Fruit fly (Drosophila melanogaster) whole organism, embryonic: ENCODE data around the gene Nup93-1.

Experiments
- Atf6 ChIP-seq: fragments of 200-800 bp; sonication (Bioruptor generic); IDR thresholded peaks from 2 replicates; pipeline ENCODE4 v1.3.6; 2022; ENCODE audit warnings: missing biosample characterization, missing genetic modification characterization
- BtbVII ChIP-seq: fragments of 200-800 bp; sonication (Bioruptor generic); optimal IDR thresholded peaks from 3 replicates; lab custom pipeline; 2017; ENCODE audit warnings: missing biosample characterization, mild to moderate bottlenecking, missing genetic modification characterization
- CG10147 ChIP-seq: fragments of 200-800 bp; sonication (Bioruptor generic); optimal IDR thresholded peaks from 2 replicates; lab custom pipeline; 2019; ENCODE audit warnings: missing biosample characterization, mild to moderate bottlenecking, missing genetic modification characterization, moderate library complexity
- CG12391 ChIP-seq: fragments of 200-800 bp; sonication (Bioruptor generic); optimal IDR thresholded peaks from 3 replicates; lab custom pipeline; 2018; ENCODE audit warnings: missing biosample characterization, mild to moderate bottlenecking, missing genetic modification characterization, moderate library complexity
- CG12744 ChIP-seq: fragments of 200-800 bp; sonication (Bioruptor generic); optimal IDR thresholded peaks from 2 replicates; lab custom pipeline; 2016; ENCODE audit warnings: missing biosample characterization, missing genetic modification characterization
- CG13296 ChIP-seq: fragments of 200-800 bp; sonication (Bioruptor generic); optimal IDR thresholded peaks from 3 replicates; lab custom pipeline; 2018; ENCODE audit warnings: missing biosample characterization, mild to moderate bottlenecking, missing genetic modification characterization
- CG13624 ChIP-seq: fragments of 200-800 bp; sonication (Bioruptor generic); optimal IDR thresholded peaks from 2 replicates; lab custom pipeline; 2016; ENCODE audit warnings: missing biosample characterization, missing genetic modification characterization
- CG14014 ChIP-seq: fragments of 200-800 bp; sonication (Bioruptor generic); IDR thresholded peaks from 2 replicates; pipeline ENCODE4 v1.3.6; 2022; ENCODE audit warnings: missing biosample characterization, missing genetic modification characterization
- CG17359 ChIP-seq: fragments of 200-800 bp; sonication (Bioruptor generic); optimal IDR thresholded peaks from 3 replicates; lab custom pipeline; 2018; ENCODE audit warnings: missing biosample characterization, mild to moderate bottlenecking, missing genetic modification characterization, moderate library complexity
- CG2120 ChIP-seq: fragments of 200-800 bp; sonication (Bioruptor generic); optimal IDR thresholded peaks from 3 replicates; lab custom pipeline; 2016; ENCODE audit warnings: missing biosample characterization, missing genetic modification characterization
- CG31224 ChIP-seq: fragments of 200-800 bp; sonication (Bioruptor generic); IDR thresholded peaks from 2 replicates; pipeline ENCODE4 v1.3.6; 2022; ENCODE audit warnings: missing biosample characterization, missing genetic modification characterization
- CG32532 ChIP-seq: fragments of 200-800 bp; sonication (Bioruptor generic); IDR thresholded peaks from 2 replicates; pipeline ENCODE4 v1.3.6; 2022; ENCODE audit warnings: missing biosample characterization, missing genetic modification characterization
- CG33213 ChIP-seq: fragments of 200-800 bp; sonication (Bioruptor generic); optimal IDR thresholded peaks from 3 replicates; lab custom pipeline; 2016; ENCODE audit warnings: missing biosample characterization, missing genetic modification characterization
- CkIIα-i1 ChIP-seq: fragments of 200-800 bp; sonication (Bioruptor generic); IDR thresholded peaks from 2 replicates; pipeline ENCODE4 v1.3.6; 2022; ENCODE audit warnings: missing biosample characterization, missing genetic modification characterization
- CrebB ChIP-seq: fragments of 200-800 bp; sonication (Bioruptor generic); optimal IDR thresholded peaks from 3 replicates; lab custom pipeline; 2018; ENCODE audit warnings: missing biosample characterization, mild to moderate bottlenecking, missing genetic modification characterization
- D19A ChIP-seq: fragments of 200-800 bp; optimal IDR thresholded peaks from 3 replicates; lab custom pipeline; 2019; ENCODE audit warnings: missing biosample characterization, mild to moderate bottlenecking, missing genetic modification characterization, moderate library complexity
- Dbx ChIP-seq: fragments of 200-800 bp; sonication (Bioruptor generic); IDR thresholded peaks from 3 replicates; pipeline ENCODE4 v1.3.6; 2022; ENCODE audit warnings: missing biosample characterization, missing genetic modification characterization
- Fer1 ChIP-seq: fragments of 200-800 bp; sonication (Bioruptor generic); optimal IDR thresholded peaks from 2 replicates; lab custom pipeline; 2017; ENCODE audit warnings: missing biosample characterization, mild to moderate bottlenecking, missing genetic modification characterization
- Fer3 ChIP-seq: fragments of 200-800 bp; sonication (Bioruptor generic); optimal IDR thresholded peaks from 2 replicates; lab custom pipeline; 2018; ENCODE audit warnings: missing biosample characterization, mild to moderate bottlenecking, missing genetic modification characterization, moderate library complexity
- HLHmδ ChIP-seq: fragments of 200-800 bp; sonication (Bioruptor generic); optimal IDR thresholded peaks from 2 replicates; lab custom pipeline; 2018; ENCODE audit warnings: missing biosample characterization, mild to moderate bottlenecking, missing genetic modification characterization, moderate library complexity
- NC2β ChIP-seq: fragments of 200-800 bp; sonication (Bioruptor generic); optimal IDR thresholded peaks from 2 replicates; lab custom pipeline; 2016; ENCODE audit warnings: missing biosample characterization, missing genetic modification characterization
- Nf-YC ChIP-seq: fragments of 200-800 bp; optimal IDR thresholded peaks from 3 replicates; lab custom pipeline; 2019; ENCODE audit warnings: missing biosample characterization, mild to moderate bottlenecking, missing genetic modification characterization, moderate library complexity
- NfI ChIP-seq: fragments of 200-800 bp; sonication (Bioruptor generic); optimal IDR thresholded peaks from 3 replicates; lab custom pipeline; 2018; ENCODE audit warnings: missing biosample characterization, mild to moderate bottlenecking, missing genetic modification characterization, moderate library complexity
- Pdp1 ChIP-seq, 2 experiments: fragments of 200-800 bp; sonication (Bioruptor generic); optimal IDR thresholded peaks; 3 replicates each; lab custom pipeline; 2016; ENCODE audit warnings: missing biosample characterization in 2 of 2, missing genetic modification characterization in 2 of 2, mild to moderate bottlenecking in 1 of 2, moderate library complexity in 1 of 2
- Sox102F ChIP-seq: fragments of 200-800 bp; sonication (Bioruptor generic); optimal IDR thresholded peaks from 2 replicates; lab custom pipeline; 2018; ENCODE audit warnings: missing biosample characterization, mild to moderate bottlenecking, missing genetic modification characterization, moderate library complexity
- TFAM ChIP-seq: fragments of 200-800 bp; sonication (Bioruptor generic); optimal IDR thresholded peaks from 2 replicates; lab custom pipeline; 2017; ENCODE audit warnings: missing biosample characterization, missing genetic modification characterization, inconsistent platforms
- Taf1 ChIP-seq: fragments of 200-800 bp; sonication (Bioruptor generic); IDR thresholded peaks from 2 replicates; pipeline ENCODE4 v1.3.6; 2022; ENCODE audit warnings: missing biosample characterization, missing genetic modification characterization
- Trl ChIP-seq, 3 experiments: fragments of >200 bp in 2 of 3; fragments of 200-800 bp in 1 of 3; sonication (Bioruptor generic) in 1 of 3; optimal IDR thresholded peaks; 2 replicates in 1 of 3; 3 replicates in 2 of 3; lab custom pipeline; 2016 to 2017; ENCODE audit warnings: missing biosample characterization in 1 of 3, missing genetic modification characterization in 1 of 3
- Xbp1 ChIP-seq: fragments of 200-800 bp; sonication (Bioruptor generic); optimal IDR thresholded peaks from 3 replicates; lab custom pipeline; 2016; ENCODE audit warnings: missing biosample characterization, mild to moderate bottlenecking, missing genetic modification characterization
- Xrp1 ChIP-seq: fragments of 200-800 bp; sonication (Bioruptor generic); IDR thresholded peaks from 2 replicates; pipeline ENCODE4 v1.3.6; 2022; ENCODE audit warnings: missing biosample characterization, missing genetic modification characterization
- bsh ChIP-seq, 2 experiments: fragments of 200-800 bp; sonication (Bioruptor generic); optimal IDR thresholded peaks; 2 replicates each; lab custom pipeline; 2017 to 2018; ENCODE audit warnings: mild to moderate bottlenecking in 2 of 2, missing biosample characterization in 2 of 2, missing genetic modification characterization in 2 of 2, moderate library complexity in 1 of 2
- cato ChIP-seq: fragments of 200-800 bp; sonication (Bioruptor generic); optimal IDR thresholded peaks from 2 replicates; lab custom pipeline; 2016; ENCODE audit warnings: missing biosample characterization, missing genetic modification characterization, borderline replicate concordance
- cg ChIP-seq: fragments of 200-800 bp; sonication (Bioruptor generic); optimal IDR thresholded peaks from 3 replicates; lab custom pipeline; 2019; ENCODE audit warnings: missing biosample characterization, mild to moderate bottlenecking, missing genetic modification characterization, moderate library complexity
- dpn ChIP-seq, 2 experiments: fragments of 200-800 bp; sonication (Bioruptor generic); optimal IDR thresholded peaks; 3 replicates each; lab custom pipeline; 2016; ENCODE audit warnings: missing biosample characterization in 2 of 2, missing genetic modification characterization in 2 of 2
- fd96Cb ChIP-seq: fragments of 200-800 bp; sonication (Bioruptor generic); optimal IDR thresholded peaks from 2 replicates; lab custom pipeline; 2018; ENCODE audit warnings: missing biosample characterization, mild to moderate bottlenecking, missing genetic modification characterization, moderate library complexity
- gcm2 ChIP-seq: fragments of 200-800 bp; sonication (Bioruptor generic); optimal IDR thresholded peaks from 2 replicates; lab custom pipeline; 2016; ENCODE audit warnings: missing biosample characterization, missing genetic modification characterization
- h ChIP-seq: fragments of >200 bp; optimal IDR thresholded peaks from 2 replicates; lab custom pipeline; 2017
- hkb ChIP-seq, 2 experiments: fragments of 200-800 bp in 1 of 2; fragments of >200 bp in 1 of 2; sonication (Bioruptor generic) in 1 of 2; IDR thresholded peaks in 1 of 2; optimal IDR thresholded peaks in 1 of 2; 2 replicates each; pipeline versions ENCODE4 v1.3.6 to Lab custom; 2017 to 2022; ENCODE audit warnings: missing biosample characterization in 1 of 2, missing genetic modification characterization in 1 of 2
- ind ChIP-seq: fragments of 200-800 bp; sonication (Bioruptor generic); optimal IDR thresholded peaks from 3 replicates; lab custom pipeline; 2016; ENCODE audit warnings: missing biosample characterization, missing genetic modification characterization
- odd ChIP-seq: fragments of 200-800 bp; sonication (Bioruptor generic); optimal IDR thresholded peaks from 2 replicates; lab custom pipeline; 2017; ENCODE audit warnings: missing biosample characterization, mild to moderate bottlenecking, missing genetic modification characterization
- pan ChIP-seq, 4 experiments: fragments of >200 bp in 3 of 4; fragments of 200-800 bp in 1 of 4; sonication (Bioruptor generic) in 1 of 4; optimal IDR thresholded peaks in 3 of 4; IDR thresholded peaks in 1 of 4; 2 replicates each; pipeline versions ENCODE4 v1.3.6 to Lab custom; 2017 to 2022; ENCODE audit warnings: missing biosample characterization in 2 of 4, missing genetic modification characterization in 2 of 4, mixed read lengths in 1 of 4
- pzg ChIP-seq: fragments of 200-800 bp; sonication (Bioruptor generic); optimal IDR thresholded peaks from 3 replicates; lab custom pipeline; 2018; ENCODE audit warnings: missing biosample characterization, mild to moderate bottlenecking, missing genetic modification characterization, moderate library complexity
- ranshi ChIP-seq: fragments of 200-800 bp; sonication (Bioruptor generic); IDR thresholded peaks from 2 replicates; pipeline ENCODE4 v1.3.6; 2022; ENCODE audit warnings: missing biosample characterization, missing genetic modification characterization
- ro ChIP-seq: fragments of 200-800 bp; sonication (Bioruptor generic); IDR thresholded peaks from 2 replicates; pipeline ENCODE4 v1.3.6; 2022; ENCODE audit warnings: missing biosample characterization, missing genetic modification characterization
- row ChIP-seq: fragments of 200-800 bp; sonication (Bioruptor generic); IDR thresholded peaks from 3 replicates; pipeline ENCODE4 v1.3.6; 2022; ENCODE audit warnings: missing biosample characterization, missing genetic modification characterization
- tx ChIP-seq: fragments of 200-800 bp; sonication (Bioruptor generic); optimal IDR thresholded peaks from 2 replicates; lab custom pipeline; 2016; ENCODE audit warnings: missing biosample characterization, missing genetic modification characterization
- vvl ChIP-seq: fragments of 200-800 bp; sonication (Bioruptor generic); IDR thresholded peaks from 2 replicates; pipeline ENCODE4 v1.3.6; 2022; ENCODE audit warnings: missing biosample characterization, missing genetic modification characterization

Gene Nup93-1

dm6 chrX:13817418-13818171, 5.0 kb upstream of the Nup93-1 start (continued):
- TF ChIP-seq vvl (GFP tag; lab: Robert Waterston, UW) (peak; percentile 62; the same call in 1 of the 2 replicates), Xrp1 (GFP tag; lab: Robert Waterston, UW) (peak; percentile 60), D19A (tag; lab: Kevin White, UChicago) (peak; percentile 26), CG12744 (peak; percentile 26), CG2120 (GFP tag; lab: Kevin White, UChicago) (peak; percentile 67), Sox102F (GFP tag; lab: Kevin White, UChicago) (peak; percentile 65), CrebB (tag; lab: Kevin White, UChicago) (peak; percentile 19), CG13624 (GFP tag; lab: Kevin White, UChicago) (peak; percentile 30), fd96Cb (peak; percentile 37), row (peak; percentile 62; the same call in 2 of the 3 replicates), pan (optimal IDR thresholded peaks at IDR 0.05; lab: Kevin White, UChicago) (no peak), pan (GFP tag; optimal IDR thresholded peaks at IDR 0.05 in 1 of 2, IDR thresholded peaks at IDR 0.05 in 1 of 2) (peak in 1 of 2 experiments; percentile 43), ro (GFP tag; lab: Robert Waterston, UW) (no peak), Trl (optimal IDR thresholded peaks at IDR 0.05; lab: Kevin White, UChicago) (no peak), Trl (GFP tag; optimal IDR thresholded peaks at IDR 0.05; lab: Kevin White, UChicago) (peak; percentile 60), HLHmδ (GFP tag; lab: Kevin White, UChicago) (no peak), gcm2 (GFP tag; lab: Kevin White, UChicago) (no peak), CG17359 (tag; lab: Kevin White, UChicago) (peak; percentile 46), TFAM (no peak), CG32532 (peak; percentile 63; the same call in 1 of the 2 replicates), ind (GFP tag; lab: Kevin White, UChicago) (peak; percentile 29), Nf-YC (no peak), hkb (optimal IDR thresholded peaks at IDR 0.05; lab: Kevin White, UChicago) (no peak), hkb (GFP tag; IDR thresholded peaks at IDR 0.05; lab: Robert Waterston, UW) (peak; percentile 68), cato (GFP tag; lab: Kevin White, UChicago) (no peak), h (lab: Kevin White, UChicago) (no peak), CG10147 (GFP tag; lab: Kevin White, UChicago) (peak; percentile 4), Taf1 (GFP tag; lab: Robert Waterston, UW) (0 out of 2 replicates have a peak, but pooled peaks have one; percentile 25), Dbx (no peak), bsh (GFP tag; optimal IDR thresholded peaks at IDR 0.05; lab: Kevin White, UChicago) (peak in 1 of 2 experiments; percentile 51), CG14014 (GFP tag; lab: Robert Waterston, UW) (0 out of 2 replicates have a peak, but pooled peaks have one; percentile 19), dpn (GFP tag; optimal IDR thresholded peaks at IDR 0.05; lab: Kevin White, UChicago) (peak in 1 of 2 experiments; percentile 31), CG33213 (GFP tag; lab: Kevin White, UChicago) (no peak), odd (GFP tag; lab: Kevin White, UChicago) (peak; percentile 21), CG13296 (GFP tag; lab: Kevin White, UChicago) (peak; percentile 19), NfI (peak; percentile 18), Fer1 (peak; percentile 39), cg (GFP tag; lab: Kevin White, UChicago) (peak; percentile 13), CG12391 (tag; lab: Kevin White, UChicago) (peak; percentile 30), NC2β (no peak), Pdp1 (GFP tag; optimal IDR thresholded peaks at IDR 0.05; lab: Kevin White, UChicago) (peak in 1 of 2 experiments; percentile 4), BtbVII (GFP tag; lab: Kevin White, UChicago) (peak; percentile 49), Atf6 (GFP tag; lab: Robert Waterston, UW) (peak; percentile 76), ranshi (GFP tag; lab: Robert Waterston, UW) (peak; percentile 36; the same call in 1 of the 2 replicates), Xbp1 (GFP tag; lab: Kevin White, UChicago) (peak; percentile 47), pzg (GFP tag; lab: Kevin White, UChicago) (no peak), Fer3 (tag; lab: Kevin White, UChicago) (peak; percentile 52), CkIIα-i1 (GFP tag; lab: Robert Waterston, UW) (no peak), tx (no peak), CG31224 (0 out of 2 replicates have a peak, but pooled peaks have one; percentile 7)
